Fruit fly (Drosophila melanogaster) whole organism, embryonic: ENCODE measurements around the gene Cyp1.

Experiments
- Atf6 ChIP-seq: fragments of 200-800 bp; sonication (Bioruptor generic); IDR thresholded peaks from 2 replicates; pipeline ENCODE4 v1.3.6; 2022; ENCODE audit warnings: missing biosample characterization, missing genetic modification characterization
- CG10321 ChIP-seq: fragments of 200-800 bp; sonication (Bioruptor generic); IDR thresholded peaks from 2 replicates; pipeline ENCODE4 v1.3.6; 2022; ENCODE audit warnings: missing biosample characterization, missing genetic modification characterization
- CG10654 ChIP-seq: fragments of 200-800 bp; sonication (Bioruptor generic); optimal IDR thresholded peaks from 2 replicates; lab custom pipeline; 2016; ENCODE audit warnings: missing biosample characterization, missing genetic modification characterization
- CG10979 ChIP-seq: fragments of 200-800 bp; sonication (Bioruptor generic); optimal IDR thresholded peaks from 2 replicates; lab custom pipeline; 2018; ENCODE audit warnings: missing biosample characterization, mild to moderate bottlenecking, missing genetic modification characterization, moderate library complexity
- CG12299 ChIP-seq: fragments of 200-800 bp; sonication (Bioruptor generic); optimal IDR thresholded peaks from 2 replicates; lab custom pipeline; 2018; ENCODE audit warnings: missing biosample characterization, mild to moderate bottlenecking, missing genetic modification characterization
- CG1233 ChIP-seq: fragments of 200-800 bp; sonication (Bioruptor generic); optimal IDR thresholded peaks from 4 replicates; lab custom pipeline; 2018; ENCODE audit warnings: missing biosample characterization, mild to moderate bottlenecking, missing genetic modification characterization
- CG1529 ChIP-seq: fragments of 200-800 bp; sonication (Bioruptor generic); optimal IDR thresholded peaks from 3 replicates; lab custom pipeline; 2018; ENCODE audit warnings: missing biosample characterization, missing genetic modification characterization
- CG15479 ChIP-seq: fragments of 200-800 bp; sonication (Bioruptor generic); optimal IDR thresholded peaks from 3 replicates; lab custom pipeline; 2019; ENCODE audit warnings: missing biosample characterization, mild to moderate bottlenecking, missing genetic modification characterization, moderate library complexity
- CG1603 ChIP-seq: fragments of 200-800 bp; sonication (Bioruptor generic); optimal IDR thresholded peaks from 2 replicates; lab custom pipeline; 2019; ENCODE audit warnings: missing biosample characterization, mild to moderate bottlenecking, missing genetic modification characterization, moderate library complexity
- CG17829 ChIP-seq: fragments of 200-800 bp; optimal IDR thresholded peaks from 2 replicates; lab custom pipeline; 2019; ENCODE audit warnings: missing biosample characterization, mild to moderate bottlenecking, missing genetic modification characterization, moderate library complexity
- CG18262 ChIP-seq: fragments of 200-800 bp; optimal IDR thresholded peaks from 3 replicates; lab custom pipeline; 2019; ENCODE audit warnings: missing biosample characterization, mild to moderate bottlenecking, missing genetic modification characterization, moderate library complexity
- CG2678 ChIP-seq: fragments of 200-800 bp; sonication (Bioruptor generic); optimal IDR thresholded peaks from 3 replicates; lab custom pipeline; 2019; ENCODE audit warnings: missing biosample characterization, mild to moderate bottlenecking, missing genetic modification characterization, moderate library complexity
- CG3847 ChIP-seq: fragments of 200-800 bp; sonication (Bioruptor generic); IDR thresholded peaks from 2 replicates; pipeline ENCODE4 v1.3.6; 2022; ENCODE audit warnings: missing biosample characterization, missing genetic modification characterization
- CG42726 ChIP-seq: fragments of 200-800 bp; sonication (Bioruptor generic); IDR thresholded peaks from 2 replicates; pipeline ENCODE4 v1.3.6; 2022; ENCODE audit warnings: missing biosample characterization, missing genetic modification characterization; ENCODE audit not compliant: partially characterized antibody
- CG4328 ChIP-seq: fragments of 200-800 bp; sonication (Bioruptor generic); optimal IDR thresholded peaks from 3 replicates; lab custom pipeline; 2017; ENCODE audit warnings: missing biosample characterization, missing genetic modification reagents, missing genetic modification characterization
- CG6654 ChIP-seq: fragments of 200-800 bp; sonication (Bioruptor generic); optimal IDR thresholded peaks from 2 replicates; lab custom pipeline; 2017; ENCODE audit warnings: missing biosample characterization, mild to moderate bottlenecking, missing genetic modification characterization
- CG7271 ChIP-seq: fragments of 200-800 bp; sonication (Bioruptor generic); optimal IDR thresholded peaks from 2 replicates; lab custom pipeline; 2018; ENCODE audit warnings: missing biosample characterization, mild to moderate bottlenecking, missing genetic modification characterization, moderate library complexity
- CG8290 ChIP-seq, 3 experiments: fragments of 200-800 bp; sonication (Bioruptor generic); optimal IDR thresholded peaks; 2 replicates each; lab custom pipeline; 2016 to 2019; ENCODE audit warnings: missing biosample characterization in 3 of 3, missing genetic modification characterization in 3 of 3, mild to moderate bottlenecking in 2 of 3, moderate library complexity in 1 of 3
- CG8388 ChIP-seq: fragments of 200-800 bp; sonication (Bioruptor generic); optimal IDR thresholded peaks from 2 replicates; lab custom pipeline; 2019; ENCODE audit warnings: missing biosample characterization, mild to moderate bottlenecking, missing genetic modification characterization, moderate library complexity
- CG9727 ChIP-seq: fragments of 200-800 bp; sonication (Bioruptor generic); optimal IDR thresholded peaks from 3 replicates; lab custom pipeline; 2017; ENCODE audit warnings: missing biosample characterization, mild to moderate bottlenecking, missing genetic modification characterization
- Dip2 ChIP-seq: fragments of 200-800 bp; sonication (Bioruptor generic); IDR thresholded peaks from 2 replicates; pipeline ENCODE4 v1.3.6; 2022; ENCODE audit warnings: missing biosample characterization, missing genetic modification characterization
- Dp ChIP-seq: fragments of 200-800 bp; sonication (Bioruptor generic); optimal IDR thresholded peaks from 2 replicates; lab custom pipeline; 2018; ENCODE audit warnings: missing biosample characterization, mild to moderate bottlenecking, missing genetic modification characterization, moderate library complexity
- Fer3 ChIP-seq: fragments of 200-800 bp; sonication (Bioruptor generic); optimal IDR thresholded peaks from 2 replicates; lab custom pipeline; 2018; ENCODE audit warnings: missing biosample characterization, mild to moderate bottlenecking, missing genetic modification characterization, moderate library complexity
- HLH3B ChIP-seq: fragments of 200-800 bp; sonication (Bioruptor generic); IDR thresholded peaks from 2 replicates; pipeline ENCODE4 v1.3.6; 2022; ENCODE audit warnings: missing biosample characterization, missing genetic modification characterization
- Med ChIP-seq: fragments of 200-800 bp; sonication (Bioruptor generic); peaks from one replicate; lab custom pipeline; 2016; ENCODE audit warnings: missing biosample characterization, missing genetic modification characterization, mild to moderate bottlenecking, inconsistent platforms, moderate library complexity
- Mes4 ChIP-seq: fragments of 200-800 bp; sonication (Bioruptor generic); optimal IDR thresholded peaks from 2 replicates; lab custom pipeline; 2016; ENCODE audit warnings: missing biosample characterization, missing genetic modification characterization
- Pdp1 ChIP-seq, 2 experiments: fragments of 200-800 bp; sonication (Bioruptor generic); optimal IDR thresholded peaks; 3 replicates each; lab custom pipeline; 2016; ENCODE audit warnings: missing biosample characterization in 2 of 2, missing genetic modification characterization in 2 of 2, mild to moderate bottlenecking in 1 of 2, moderate library complexity in 1 of 2
- aop ChIP-seq: fragments of 200-800 bp; sonication (Bioruptor generic); IDR thresholded peaks from 2 replicates; pipeline ENCODE4 v1.3.6; 2022; ENCODE audit warnings: missing biosample characterization, missing genetic modification characterization
- bigmax ChIP-seq: fragments of 200-800 bp; sonication (Bioruptor generic); optimal IDR thresholded peaks from 2 replicates; lab custom pipeline; 2018; ENCODE audit warnings: missing biosample characterization, mild to moderate bottlenecking, missing genetic modification characterization
- chif ChIP-seq, 2 experiments: fragments of 200-800 bp; sonication (Bioruptor generic); optimal IDR thresholded peaks; 3 replicates each; lab custom pipeline; 2016; ENCODE audit warnings: missing biosample characterization in 2 of 2, missing genetic modification characterization in 2 of 2
- ci ChIP-seq: fragments of 200-800 bp; sonication (Bioruptor generic); IDR thresholded peaks from 3 replicates; pipeline ENCODE4 v1.3.6; 2022; ENCODE audit warnings: missing biosample characterization, missing genetic modification characterization
- exex ChIP-seq: fragments of 200-800 bp; sonication (Bioruptor generic); optimal IDR thresholded peaks from 4 replicates; lab custom pipeline; 2018; ENCODE audit warnings: missing biosample characterization, mild to moderate bottlenecking, missing genetic modification characterization, moderate library complexity
- fu2 ChIP-seq: fragments of 200-800 bp; sonication (Bioruptor generic); optimal IDR thresholded peaks from 2 replicates; lab custom pipeline; 2016; ENCODE audit warnings: missing biosample characterization, missing genetic modification characterization
- her ChIP-seq: fragments of 200-800 bp; sonication (Bioruptor generic); optimal IDR thresholded peaks from 2 replicates; lab custom pipeline; 2016; ENCODE audit warnings: missing biosample characterization, missing genetic modification characterization
- lbe ChIP-seq: fragments of 200-800 bp; sonication (Bioruptor generic); optimal IDR thresholded peaks from 2 replicates; lab custom pipeline; 2016; ENCODE audit warnings: missing biosample characterization, mild to moderate bottlenecking, missing genetic modification characterization
- peb ChIP-seq: fragments of 200-800 bp; sonication (Bioruptor generic); IDR thresholded peaks from 2 replicates; pipeline ENCODE4 v1.3.6; 2022; ENCODE audit warnings: missing biosample characterization, missing genetic modification characterization
- prd ChIP-seq, 3 experiments: fragments of >200 bp in 2 of 3; fragments of 200-800 bp in 1 of 3; sonication (Bioruptor generic) in 1 of 3; optimal IDR thresholded peaks in 2 of 3; IDR thresholded peaks in 1 of 3; 2 replicates in 2 of 3; 3 replicates in 1 of 3; pipeline versions ENCODE4 v1.3.6 to Lab custom; 2017 to 2022; ENCODE audit warnings: missing biosample characterization in 1 of 3, missing genetic modification characterization in 1 of 3
- pum ChIP-seq: fragments of 200-800 bp; sonication (Bioruptor generic); optimal IDR thresholded peaks from 2 replicates; lab custom pipeline; 2016; ENCODE audit warnings: missing biosample characterization, missing genetic modification characterization
- row ChIP-seq: fragments of 200-800 bp; sonication (Bioruptor generic); IDR thresholded peaks from 3 replicates; pipeline ENCODE4 v1.3.6; 2022; ENCODE audit warnings: missing biosample characterization, missing genetic modification characterization
- sna ChIP-seq: fragments of 200-800 bp; sonication (Bioruptor generic); IDR thresholded peaks from 2 replicates; pipeline ENCODE4 v1.3.6; 2022; ENCODE audit warnings: missing biosample characterization, missing genetic modification characterization; ENCODE audit not compliant: partially characterized antibody
- ssp ChIP-seq: fragments of 200-800 bp; sonication (Bioruptor generic); IDR thresholded peaks from 2 replicates; pipeline ENCODE4 v1.3.6; 2022; ENCODE audit warnings: missing biosample characterization, missing genetic modification characterization
- stwl ChIP-seq: fragments of 200-800 bp; sonication (Bioruptor generic); optimal IDR thresholded peaks from 3 replicates; lab custom pipeline; 2018; ENCODE audit warnings: missing biosample characterization, mild to moderate bottlenecking, missing genetic modification characterization, moderate library complexity
- sug ChIP-seq: fragments of 200-800 bp; optimal IDR thresholded peaks from 2 replicates; lab custom pipeline; 2019; ENCODE audit warnings: missing biosample characterization, mild to moderate bottlenecking, missing genetic modification characterization, moderate library complexity
- tgo ChIP-seq: fragments of 200-800 bp; sonication (Bioruptor generic); IDR thresholded peaks from 3 replicates; pipeline ENCODE4 v1.3.6; 2022; ENCODE audit warnings: missing biosample characterization, missing genetic modification characterization
- tio ChIP-seq: fragments of 200-800 bp; sonication (Bioruptor generic); optimal IDR thresholded peaks from 2 replicates; lab custom pipeline; 2017; ENCODE audit warnings: missing biosample characterization, missing genetic modification characterization, inconsistent platforms
- trh ChIP-seq: fragments of 200-800 bp; sonication (Bioruptor generic); optimal IDR thresholded peaks from 2 replicates; lab custom pipeline; 2016; ENCODE audit warnings: missing biosample characterization, missing genetic modification characterization
- unpg ChIP-seq: fragments of 200-800 bp; sonication (Bioruptor generic); optimal IDR thresholded peaks from 3 replicates; lab custom pipeline; 2018; ENCODE audit warnings: missing biosample characterization, mild to moderate bottlenecking, missing genetic modification characterization, moderate library complexity
- z ChIP-seq: fragments of 200-800 bp; sonication (Bioruptor generic); IDR thresholded peaks from 3 replicates; pipeline ENCODE4 v1.3.6; 2022; ENCODE audit warnings: missing biosample characterization, missing genetic modification characterization
- zen2 ChIP-seq: fragments of 200-800 bp; sonication (Bioruptor generic); IDR thresholded peaks from 3 replicates; pipeline ENCODE4 v1.3.6; 2022; ENCODE audit warnings: missing biosample characterization, missing genetic modification characterization; ENCODE audit not compliant: partially characterized antibody

The Cyp1 gene

dm6 chrX:16278783-16279182 lies 41.4 kb downstream of the Cyp1 start (continued):
- TF ChIP-seq CG18262 (tag; lab: Kevin White, UChicago) (peak; percentile 90), her (GFP tag; lab: Kevin White, UChicago) (peak; percentile 16), Pdp1 (GFP tag; optimal IDR thresholded peaks at IDR 0.05; lab: Kevin White, UChicago) (peak; percentile 18 to 41), CG17829 (tag; lab: Kevin White, UChicago) (peak; percentile 92), CG1233 (GFP tag; lab: Kevin White, UChicago) (peak; percentile 82), CG10654 (GFP tag; lab: Kevin White, UChicago) (peak; percentile 61), Atf6 (GFP tag; lab: Robert Waterston, UW) (peak; percentile 64), chif (GFP tag; optimal IDR thresholded peaks at IDR 0.05; lab: Kevin White, UChicago) (peak; percentile 59 to 78), sna (GFP tag; lab: Robert Waterston, UW) (no peak), Dp (no peak), CG10979 (tag; lab: Kevin White, UChicago) (peak; percentile 91), prd (optimal IDR thresholded peaks at IDR 0.05; lab: Kevin White, UChicago) (no peak), prd (GFP tag; IDR thresholded peaks at IDR 0.05; lab: Robert Waterston, UW) (peak; percentile 86), ssp (GFP tag; lab: Robert Waterston, UW) (peak; percentile 29), CG8290 (GFP tag; optimal IDR thresholded peaks at IDR 0.05; lab: Kevin White, UChicago) (peak; percentile 27), CG8290 (tag; optimal IDR thresholded peaks at IDR 0.05; lab: Kevin White, UChicago) (peak; percentile 63 to 79), CG9727 (peak; percentile 80), zen2 (GFP tag; lab: Robert Waterston, UW) (no peak), Dip2 (GFP tag; lab: Robert Waterston, UW) (no peak), CG6654 (GFP tag; lab: Kevin White, UChicago) (peak; percentile 57), CG1529 (GFP tag; lab: Kevin White, UChicago) (peak; percentile 80), z (GFP tag; lab: Robert Waterston, UW) (no peak), lbe (GFP tag; lab: Kevin White, UChicago) (peak; percentile 53), CG10321 (0 out of 2 replicates have a peak, but pooled peaks have one; percentile 47), tgo (peak; percentile 77), CG4328 (GFP tag; lab: Kevin White, UChicago) (peak; percentile 91), pum (GFP tag; lab: Kevin White, UChicago) (peak; percentile 16), CG42726 (no peak), CG1603 (tag; lab: Kevin White, UChicago) (peak; percentile 89), Med (GFP tag; lab: Kevin White, UChicago) (peak; percentile 94), Fer3 (peak; percentile 76), CG2678 (tag; lab: Kevin White, UChicago) (peak; percentile 89), bigmax (GFP tag; lab: Kevin White, UChicago) (peak; percentile 34), Mes4 (GFP tag; lab: Kevin White, UChicago) (peak; percentile 2), CG12299 (peak; percentile 87), fu2 (GFP tag; lab: Kevin White, UChicago) (no peak), stwl (tag; lab: Kevin White, UChicago) (peak; percentile 12), CG7271 (tag; lab: Kevin White, UChicago) (peak; percentile 61), aop (GFP tag; lab: Robert Waterston, UW) (no peak), trh (GFP tag; lab: Kevin White, UChicago) (peak; percentile 7), CG3847 (GFP tag; lab: Robert Waterston, UW) (peak; percentile 66), CG15479 (GFP tag; lab: Kevin White, UChicago) (no peak), exex (tag; lab: Kevin White, UChicago) (peak; percentile 34), sug (peak; percentile 57), ci (GFP tag; lab: Robert Waterston, UW) (peak; percentile 95), tio (no peak), row (GFP tag; lab: Robert Waterston, UW) (peak; percentile 87), unpg (GFP tag; lab: Kevin White, UChicago) (peak; percentile 89), peb (GFP tag; lab: Robert Waterston, UW) (peak; percentile 69), CG8388 (peak; percentile 88), HLH3B (GFP tag; lab: Robert Waterston, UW) (peak; percentile 85)
